Fruit fly (Drosophila melanogaster) S2 (cell line): ENCODE measurements around the gene Noa36.

Source experiments
- CG8478 ChIP-seq: fragments of >200 bp; optimal IDR thresholded peaks from 2 replicates; lab custom pipeline; 2018
- CTCF ChIP-seq, 2 experiments: fragments of >200 bp; optimal IDR thresholded peaks; 2 replicates each; lab custom pipeline; 2018

DNA sequence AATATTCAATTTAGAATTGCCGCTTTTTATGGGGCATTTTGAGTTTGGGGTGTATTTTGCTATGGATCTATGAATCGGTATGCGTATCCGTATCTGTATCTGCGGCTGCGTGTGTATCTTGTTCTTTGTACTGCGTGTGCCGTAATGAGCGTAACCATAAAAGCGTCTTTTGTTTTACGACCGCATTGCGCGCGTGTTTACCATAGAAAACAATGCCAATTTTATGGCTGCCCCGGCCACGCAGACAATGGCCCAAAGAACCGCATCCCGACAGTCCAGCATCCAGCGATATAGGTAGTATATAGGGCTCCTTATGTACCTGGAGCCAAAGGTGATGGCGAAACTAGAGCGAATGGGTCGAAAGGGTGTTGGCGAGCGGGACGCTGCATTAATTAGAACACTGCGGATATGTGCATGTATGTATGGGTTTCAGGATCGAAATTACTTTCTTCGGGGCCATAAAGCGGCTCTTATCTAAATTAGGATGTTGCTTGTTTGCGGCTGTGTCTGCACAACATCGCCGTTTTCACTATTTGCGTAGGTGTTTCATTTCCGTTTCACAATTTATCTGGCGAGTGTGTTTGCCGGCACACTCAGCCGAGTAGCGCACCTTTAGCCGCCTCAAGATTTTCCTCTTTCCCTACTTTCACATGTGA is 10.6 kb downstream of the Noa36 start:
- no peak for TF ChIP-seq CTCF (optimal IDR thresholded peaks at IDR 0.05; lab: Kevin White, UChicago)
- no peak for TF ChIP-seq CG8478
